Worm (Caenorhabditis elegans) whole organism, late embryonic: ENCODE data around the gene R10E9.4.

Source experiments
- C08G9.2 ChIP-seq: sonication (generic microtip); optimal IDR thresholded peaks from 2 replicates; lab custom pipeline; 2016; ENCODE audit warnings: mild to moderate bottlenecking, missing genetic modification characterization, moderate library complexity, missing compliant biosample characterization
- F13H6.1 ChIP-seq: sonication (generic microtip); optimal IDR thresholded peaks from 2 replicates; lab custom pipeline; 2016; ENCODE audit warnings: missing genetic modification characterization, missing compliant biosample characterization
- K09A11.1 ChIP-seq: sonication (generic microtip); optimal IDR thresholded peaks from 2 replicates; lab custom pipeline; 2017; ENCODE audit warnings: antibody characterized with exemption, mild to moderate bottlenecking, missing genetic modification characterization, missing compliant biosample characterization; ENCODE audit not compliant: insufficient read depth
- T23F11.4 ChIP-seq: fragments of 200-800 bp; sonication (Bioruptor generic); optimal IDR thresholded peaks from 2 replicates; lab custom pipeline; 2018; ENCODE audit warnings: mild to moderate bottlenecking, missing genetic modification characterization, missing compliant biosample characterization
- Y22D7AL.16 ChIP-seq: sonication (generic microtip); optimal IDR thresholded peaks from 2 replicates; lab custom pipeline; 2016; ENCODE audit warnings: missing genetic modification characterization, missing compliant biosample characterization
- ahr-1 ChIP-seq: sonication (generic microtip); optimal IDR thresholded peaks from 2 replicates; lab custom pipeline; 2016; ENCODE audit warnings: missing genetic modification characterization, missing compliant biosample characterization
- ama-1 ChIP-seq: fragments of 150-350 bp; optimal IDR thresholded peaks from 2 replicates; lab custom pipeline; 2014
- ceh-14 ChIP-seq: sonication (generic microtip); optimal IDR thresholded peaks from 2 replicates; lab custom pipeline; 2016; ENCODE audit warnings: missing genotype, missing genetic modification characterization, missing compliant biosample characterization
- ceh-18 ChIP-seq: sonication (generic microtip); optimal IDR thresholded peaks from 2 replicates; lab custom pipeline; 2016; ENCODE audit warnings: missing genetic modification characterization, missing compliant biosample characterization
- ceh-19 ChIP-seq: fragments of 200-800 bp; sonication (Bioruptor generic); optimal IDR thresholded peaks from 2 replicates; lab custom pipeline; 2018; ENCODE audit warnings: mild to moderate bottlenecking, missing genetic modification characterization, missing compliant biosample characterization
- ceh-2 ChIP-seq: sonication (generic microtip); optimal IDR thresholded peaks from 2 replicates; lab custom pipeline; 2016; ENCODE audit warnings: missing genotype, missing genetic modification characterization, missing compliant biosample characterization
- ceh-22 ChIP-seq: sonication (generic microtip); optimal IDR thresholded peaks from 2 replicates; lab custom pipeline; 2017; ENCODE audit warnings: missing biosample characterization, missing genetic modification characterization
- ceh-24 ChIP-seq: sonication (generic microtip); optimal IDR thresholded peaks from 2 replicates; lab custom pipeline; 2016; ENCODE audit warnings: mild to moderate bottlenecking, missing genetic modification characterization, missing compliant biosample characterization
- ceh-30 ChIP-seq: fragments of 150-350 bp; optimal IDR thresholded peaks from 2 replicates; lab custom pipeline; 2014; ENCODE audit warnings: missing biosample characterization, missing genetic modification characterization
- ceh-34 ChIP-seq: sonication (generic microtip); optimal IDR thresholded peaks from 2 replicates; lab custom pipeline; 2016; ENCODE audit warnings: mild to moderate bottlenecking, missing genetic modification characterization, missing compliant biosample characterization
- ceh-48 ChIP-seq: sonication (generic microtip); optimal IDR thresholded peaks from 2 replicates; lab custom pipeline; 2016; ENCODE audit warnings: missing genetic modification characterization, inconsistent platforms, missing compliant biosample characterization
- ceh-9 ChIP-seq: sonication (generic microtip); optimal IDR thresholded peaks from 2 replicates; lab custom pipeline; 2016; ENCODE audit warnings: mild to moderate bottlenecking, missing genetic modification characterization, inconsistent platforms, missing compliant biosample characterization
- dmd-4 ChIP-seq: sonication (generic microtip); optimal IDR thresholded peaks from 2 replicates; lab custom pipeline; 2016; ENCODE audit warnings: borderline replicate concordance, missing genetic modification characterization, missing compliant biosample characterization
- dve-1 ChIP-seq: sonication (generic microtip); optimal IDR thresholded peaks from 2 replicates; lab custom pipeline; 2017; ENCODE audit warnings: antibody characterized with exemption, mild to moderate bottlenecking, missing genetic modification characterization, missing compliant biosample characterization
- elt-2 ChIP-seq: sonication (generic microtip); optimal IDR thresholded peaks from 2 replicates; lab custom pipeline; 2016; ENCODE audit warnings: missing genetic modification reagents, missing genetic modification characterization, missing compliant biosample characterization
- elt-4 ChIP-seq: sonication (generic microtip); optimal IDR thresholded peaks from 2 replicates; lab custom pipeline; 2016; ENCODE audit warnings: missing genetic modification characterization, missing compliant biosample characterization
- eyg-1 ChIP-seq: sonication (generic microtip); optimal IDR thresholded peaks from 2 replicates; lab custom pipeline; 2016; ENCODE audit warnings: missing genotype, missing genetic modification characterization, missing compliant biosample characterization
- fax-1 ChIP-seq: sonication (generic microtip); optimal IDR thresholded peaks from 2 replicates; lab custom pipeline; 2016; ENCODE audit warnings: missing genotype, missing genetic modification characterization, missing compliant biosample characterization
- fkh-10 ChIP-seq: fragments of 150-350 bp; optimal IDR thresholded peaks from 2 replicates; lab custom pipeline; 2014; ENCODE audit warnings: missing biosample characterization, missing genetic modification reagents, missing genetic modification characterization
- fkh-6 ChIP-seq: sonication (generic microtip); optimal IDR thresholded peaks from 2 replicates; lab custom pipeline; 2016; ENCODE audit warnings: missing genetic modification characterization, missing compliant biosample characterization
- gmeb-2 ChIP-seq: sonication (generic microtip); optimal IDR thresholded peaks from 2 replicates; lab custom pipeline; 2016; ENCODE audit warnings: missing genetic modification characterization, inconsistent platforms, missing compliant biosample characterization
- hlh-13 ChIP-seq: fragments of 200-800 bp; sonication (Bioruptor generic); optimal IDR thresholded peaks from 2 replicates; lab custom pipeline; 2018; ENCODE audit warnings: mild to moderate bottlenecking, missing genetic modification characterization, missing compliant biosample characterization
- hlh-15 ChIP-seq: sonication (generic microtip); optimal IDR thresholded peaks from 2 replicates; lab custom pipeline; 2016; ENCODE audit warnings: missing genetic modification characterization, missing compliant biosample characterization
- hlh-30 ChIP-seq: sonication (generic microtip); optimal IDR thresholded peaks from 2 replicates; lab custom pipeline; 2017; ENCODE audit warnings: antibody characterized with exemption, missing genetic modification characterization, missing compliant biosample characterization; ENCODE audit not compliant: insufficient read depth
- hlh-6 ChIP-seq: sonication (generic microtip); optimal IDR thresholded peaks from 2 replicates; lab custom pipeline; 2016; ENCODE audit warnings: missing genotype, missing genetic modification characterization, missing compliant biosample characterization
- hlh-8 ChIP-seq: sonication (generic microtip); optimal IDR thresholded peaks from 2 replicates; lab custom pipeline; 2016; ENCODE audit warnings: missing genotype, missing genetic modification characterization, missing compliant biosample characterization
- lim-6 ChIP-seq: sonication (generic microtip); optimal IDR thresholded peaks from 2 replicates; lab custom pipeline; 2016; ENCODE audit warnings: missing genetic modification characterization, missing compliant biosample characterization
- nfya-1 ChIP-seq: sonication (generic microtip); optimal IDR thresholded peaks from 2 replicates; lab custom pipeline; 2017; ENCODE audit warnings: missing genetic modification characterization, mild to moderate bottlenecking, missing compliant biosample characterization, antibody characterized with exemption, moderate library complexity
- nhr-11 ChIP-seq: fragments of 150-350 bp; optimal IDR thresholded peaks from 2 replicates; lab custom pipeline; 2014; ENCODE audit warnings: missing biosample characterization, missing genetic modification characterization
- nhr-232 ChIP-seq: sonication (generic microtip); optimal IDR thresholded peaks from 2 replicates; lab custom pipeline; 2016; ENCODE audit warnings: missing genetic modification characterization, missing compliant biosample characterization
- npax-4 ChIP-seq: sonication (generic microtip); optimal IDR thresholded peaks from 2 replicates; lab custom pipeline; 2016; ENCODE audit warnings: missing genetic modification characterization, missing compliant biosample characterization
- odd-2 ChIP-seq: sonication (generic microtip); optimal IDR thresholded peaks from 2 replicates; lab custom pipeline; 2017; ENCODE audit warnings: antibody characterized with exemption, mild to moderate bottlenecking, missing genetic modification characterization, missing compliant biosample characterization
- pat-9 ChIP-seq: fragments of 200-800 bp; sonication (Bioruptor generic); optimal IDR thresholded peaks from 2 replicates; lab custom pipeline; 2018; ENCODE audit warnings: mild to moderate bottlenecking, missing genetic modification characterization, moderate library complexity, missing compliant biosample characterization
- pax-1 ChIP-seq: fragments of 150-350 bp; optimal IDR thresholded peaks from 2 replicates; lab custom pipeline; 2014; ENCODE audit warnings: missing biosample characterization, missing genetic modification characterization
- pha-2 ChIP-seq: sonication (generic microtip); optimal IDR thresholded peaks from 2 replicates; lab custom pipeline; 2017; ENCODE audit warnings: mild to moderate bottlenecking, missing genetic modification characterization, missing compliant biosample characterization
- pha-4 ChIP-seq: fragments of 150-350 bp; optimal IDR thresholded peaks from 2 replicates; lab custom pipeline; 2018; ENCODE audit warnings: missing biosample characterization, missing genetic modification reagents, missing genetic modification characterization
- rnt-1 ChIP-seq: sonication (generic microtip); optimal IDR thresholded peaks from 2 replicates; lab custom pipeline; 2016; ENCODE audit warnings: missing genetic modification characterization, missing compliant biosample characterization
- sdc-2 ChIP-seq: sonication (generic microtip); optimal IDR thresholded peaks from 2 replicates; lab custom pipeline; 2016; ENCODE audit warnings: missing genotype, missing genetic modification characterization, missing compliant biosample characterization
- sox-2 ChIP-seq: fragments of 200-800 bp; sonication (Bioruptor generic); IDR thresholded peaks from 2 replicates; pipeline ENCODE4 v1.3.6; 2022; ENCODE audit warnings: missing genetic modification reagents, missing genetic modification characterization, missing compliant biosample characterization
- syd-9 ChIP-seq: sonication (generic microtip); optimal IDR thresholded peaks from 2 replicates; lab custom pipeline; 2016; ENCODE audit warnings: mild to moderate bottlenecking, missing genetic modification characterization, moderate library complexity, missing compliant biosample characterization
- tbx-2 ChIP-seq: sonication (generic microtip); optimal IDR thresholded peaks from 2 replicates; lab custom pipeline; 2016; ENCODE audit warnings: missing genetic modification characterization, missing compliant biosample characterization
- tbx-7 ChIP-seq: sonication (generic microtip); optimal IDR thresholded peaks from 2 replicates; lab custom pipeline; 2016; ENCODE audit warnings: missing genotype, missing genetic modification characterization, missing compliant biosample characterization
- ttx-3 ChIP-seq: sonication (generic microtip); optimal IDR thresholded peaks from 2 replicates; lab custom pipeline; 2016; ENCODE audit warnings: missing genetic modification reagents, missing genetic modification characterization, missing compliant biosample characterization
- unc-42 ChIP-seq: sonication (generic microtip); optimal IDR thresholded peaks from 2 replicates; lab custom pipeline; 2016; ENCODE audit warnings: missing genotype, missing genetic modification characterization, missing compliant biosample characterization
- unc-55 ChIP-seq: sonication (generic microtip); optimal IDR thresholded peaks from 2 replicates; lab custom pipeline; 2017; ENCODE audit warnings: missing biosample characterization, missing genetic modification reagents, missing genetic modification characterization
- unc-86 ChIP-seq: sonication (generic microtip); optimal IDR thresholded peaks from 2 replicates; lab custom pipeline; 2016; ENCODE audit warnings: missing genetic modification characterization, missing compliant biosample characterization
- zip-5 ChIP-seq: sonication (generic microtip); optimal IDR thresholded peaks from 2 replicates; lab custom pipeline; 2016; ENCODE audit warnings: missing genetic modification characterization, missing compliant biosample characterization

R10E9.4 gene

DNA sequence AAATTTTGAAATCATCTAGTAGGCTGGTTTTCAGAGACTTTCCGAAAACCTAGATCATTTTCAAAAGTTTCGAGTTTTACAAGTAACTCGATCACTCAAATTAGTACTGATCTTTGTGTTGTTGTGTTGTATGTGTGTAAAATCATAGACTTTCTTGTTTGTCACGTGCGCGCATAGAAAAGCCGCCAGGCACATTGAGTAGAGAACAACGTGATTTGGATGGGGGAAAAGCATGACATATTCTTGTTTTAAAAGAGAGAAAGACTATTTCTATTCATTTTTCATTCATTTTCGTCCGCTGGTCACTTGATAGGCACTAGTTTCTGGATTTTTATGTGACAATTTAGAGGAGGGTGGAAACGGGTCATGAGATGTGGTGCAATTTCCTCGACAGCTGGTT, 18.4 kb downstream of the R10E9.4 start:
- no peak for TF ChIP-seq ama-1 (lab: Kevin White, UChicago)
- no peak for TF ChIP-seq pha-4
- peak; percentile 50 for TF ChIP-seq hlh-30 (tag; lab: Kevin White, UChicago)

DNA sequence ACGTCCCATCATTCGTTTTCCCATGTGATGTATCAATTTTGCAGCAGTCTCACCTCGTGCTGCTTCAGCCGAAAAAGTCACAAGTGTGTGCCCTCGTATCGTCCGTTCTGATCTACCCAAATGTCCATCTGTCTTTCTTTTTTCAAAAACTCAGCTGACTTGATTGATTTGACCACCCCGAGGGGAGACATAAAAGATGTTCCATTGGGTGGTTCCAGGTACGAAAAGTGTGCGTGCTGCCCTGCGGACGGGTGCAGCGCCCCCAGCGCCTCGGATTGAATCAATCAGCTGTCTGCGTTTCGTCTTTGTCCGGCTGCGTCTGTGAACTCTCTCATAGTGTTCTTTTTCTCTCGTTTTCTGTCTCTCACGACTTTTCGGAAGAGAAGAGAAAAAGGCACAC, 19.4 kb downstream of the R10E9.4 start:
- no peak for TF ChIP-seq nhr-232
- TF ChIP-seq ahr-1 (tag; lab: Kevin White, UChicago) = no peak
- no peak for TF ChIP-seq fkh-6 (tag; lab: Kevin White, UChicago)
- TF ChIP-seq fkh-10 (GFP tag; lab: Kevin White, UChicago) = no peak
- peak; percentile 59 for TF ChIP-seq unc-55 (GFP tag; lab: Kevin White, UChicago)
- no peak for TF ChIP-seq pat-9 (tag; lab: Kevin White, UChicago)
- no peak for TF ChIP-seq eyg-1 (tag; lab: Kevin White, UChicago)
- TF ChIP-seq rnt-1 = peak; percentile 24
- no peak for TF ChIP-seq K09A11.1
- no peak for TF ChIP-seq elt-4 (tag; lab: Kevin White, UChicago)
- TF ChIP-seq elt-2 (tag; lab: Kevin White, UChicago) = no peak
- no peak for TF ChIP-seq lim-6
- TF ChIP-seq gmeb-2 (tag; lab: Kevin White, UChicago) = no peak
- no peak for TF ChIP-seq ama-1 (lab: Kevin White, UChicago)
- TF ChIP-seq unc-42 (tag; lab: Kevin White, UChicago) = no peak
- TF ChIP-seq hlh-30 (tag; lab: Kevin White, UChicago) = peak; percentile 33
- no peak for TF ChIP-seq dmd-4 (tag; lab: Kevin White, UChicago)
- no peak for TF ChIP-seq odd-2 (tag; lab: Kevin White, UChicago)
- TF ChIP-seq T23F11.4 (GFP tag; lab: Kevin White, UChicago) = no peak
- peak; percentile 54 for TF ChIP-seq nfya-1
- TF ChIP-seq zip-5 (tag; lab: Kevin White, UChicago) = no peak
- peak; percentile 30 for TF ChIP-seq ceh-18
- no peak for TF ChIP-seq fax-1 (tag; lab: Kevin White, UChicago)
- no peak for TF ChIP-seq ceh-30 (tag; lab: Kevin White, UChicago)
- TF ChIP-seq sdc-2 (tag; lab: Kevin White, UChicago) = no peak
- TF ChIP-seq pax-1 (tag; lab: Kevin White, UChicago) = no peak
- no peak for TF ChIP-seq tbx-7 (tag; lab: Kevin White, UChicago)
- TF ChIP-seq ceh-24 (tag; lab: Kevin White, UChicago) = no peak
- TF ChIP-seq hlh-13 (GFP tag; lab: Kevin White, UChicago) = no peak
- TF ChIP-seq ceh-2 (tag; lab: Kevin White, UChicago) = no peak
- no peak for TF ChIP-seq hlh-8 (tag; lab: Kevin White, UChicago)
- no peak for TF ChIP-seq ceh-9
- TF ChIP-seq syd-9 (tag; lab: Kevin White, UChicago) = no peak
- no peak for TF ChIP-seq C08G9.2 (tag; lab: Kevin White, UChicago)
- no peak for TF ChIP-seq ceh-34 (tag; lab: Kevin White, UChicago)
- TF ChIP-seq F13H6.1 (tag; lab: Kevin White, UChicago) = no peak
- no peak for TF ChIP-seq dve-1
- TF ChIP-seq hlh-15 (tag; lab: Kevin White, UChicago) = no peak
- TF ChIP-seq ceh-14 (tag; lab: Kevin White, UChicago) = no peak
- TF ChIP-seq ceh-22 (tag; lab: Kevin White, UChicago) = no peak
- TF ChIP-seq tbx-2 (tag; lab: Kevin White, UChicago) = peak; percentile 7
- TF ChIP-seq ttx-3 (tag; lab: Kevin White, UChicago) = no peak
- TF ChIP-seq pha-2 (tag; lab: Kevin White, UChicago) = no peak
- TF ChIP-seq unc-86 (tag; lab: Kevin White, UChicago) = no peak
- TF ChIP-seq sox-2 (GFP tag; lab: Robert Waterston, UW) = no peak
- TF ChIP-seq pha-4 = no peak
- TF ChIP-seq npax-4 = no peak
- TF ChIP-seq Y22D7AL.16 (tag; lab: Kevin White, UChicago) = no peak
- TF ChIP-seq nhr-11 (tag; lab: Kevin White, UChicago) = no peak
- no peak for TF ChIP-seq ceh-48
- TF ChIP-seq ceh-19 (GFP tag; lab: Kevin White, UChicago) = no peak
- no peak for TF ChIP-seq hlh-6
